Worm (Caenorhabditis elegans) whole organism, L3 larva: ENCODE data around the gene ZK177.1.

Experiments
- aly-2 ChIP-seq: fragments of 150-350 bp; optimal IDR thresholded peaks from 2 replicates; lab custom pipeline; 2014; ENCODE audit warnings: missing biosample characterization, missing genetic modification characterization
- daf-12 ChIP-seq: fragments of 150-350 bp; optimal IDR thresholded peaks from 2 replicates; lab custom pipeline; 2014; ENCODE audit warnings: missing biosample characterization, missing genetic modification reagents, missing genetic modification characterization
- elt-1 ChIP-seq: fragments of 150-350 bp; optimal IDR thresholded peaks from 2 replicates; lab custom pipeline; 2014; ENCODE audit warnings: missing biosample characterization, missing genetic modification characterization
- elt-2 ChIP-seq: sonication (generic microtip); optimal IDR thresholded peaks from 2 replicates; lab custom pipeline; 2016; ENCODE audit warnings: missing genetic modification reagents, mild to moderate bottlenecking, missing genetic modification characterization, missing compliant biosample characterization
- lin-39 ChIP-seq: fragments of 150-350 bp; optimal IDR thresholded peaks from 2 replicates; lab custom pipeline; 2018; ENCODE audit warnings: missing biosample characterization, missing genetic modification reagents, missing genetic modification characterization
- mml-1 ChIP-seq: fragments of 150-350 bp; sonication (generic microtip); optimal IDR thresholded peaks from 3 replicates; lab custom pipeline; 2014; ENCODE audit warnings: missing biosample characterization, missing genetic modification characterization
- nfya-1 ChIP-seq: sonication (generic microtip); optimal IDR thresholded peaks from 2 replicates; lab custom pipeline; 2017; ENCODE audit warnings: missing genetic modification characterization, mild to moderate bottlenecking, missing compliant biosample characterization, antibody characterized with exemption, moderate library complexity; ENCODE audit not compliant: insufficient read depth
- nhr-11 ChIP-seq: fragments of 150-350 bp; optimal IDR thresholded peaks from 2 replicates; lab custom pipeline; 2014; ENCODE audit warnings: missing biosample characterization, missing genetic modification characterization
- nhr-43 ChIP-seq: sonication (generic microtip); optimal IDR thresholded peaks from 2 replicates; lab custom pipeline; 2016; ENCODE audit warnings: mild to moderate bottlenecking, missing genetic modification characterization, missing compliant biosample characterization; ENCODE audit not compliant: poor library complexity, severe bottlenecking
- skn-1 ChIP-seq: fragments of 150-350 bp; optimal IDR thresholded peaks from 2 replicates; lab custom pipeline; 2014; ENCODE audit warnings: missing biosample characterization, missing genetic modification characterization
- tbx-2 ChIP-seq: sonication (generic microtip); optimal IDR thresholded peaks from 2 replicates; lab custom pipeline; 2016; ENCODE audit warnings: mild to moderate bottlenecking, missing genetic modification characterization, missing compliant biosample characterization
- unc-39 ChIP-seq: sonication (generic microtip); optimal IDR thresholded peaks from 4 replicates; lab custom pipeline; 2017; ENCODE audit warnings: missing biosample characterization, missing genetic modification characterization

ce11 chrII:5553531-5553930 lies 25.6 kb downstream of the ZK177.1 start:
- TF ChIP-seq daf-12 (tag; lab: Kevin White, UChicago) = no peak
- no peak for TF ChIP-seq nhr-11 (tag; lab: Kevin White, UChicago)
- peak; percentile 92 for TF ChIP-seq elt-2 (tag; lab: Kevin White, UChicago)
- TF ChIP-seq skn-1 (tag; lab: Kevin White, UChicago) = no peak
- TF ChIP-seq mml-1 = no peak
- TF ChIP-seq lin-39 = no peak
- no peak for TF ChIP-seq nhr-43 (tag; lab: Kevin White, UChicago)
- no peak for TF ChIP-seq nfya-1 (tag; lab: Kevin White, UChicago)
- no peak for TF ChIP-seq aly-2 (tag; lab: Kevin White, UChicago)
- TF ChIP-seq unc-39 = no peak
- no peak for TF ChIP-seq elt-1 (tag; lab: Kevin White, UChicago)
- no peak for TF ChIP-seq tbx-2 (tag; lab: Kevin White, UChicago)
